Worm (Caenorhabditis elegans) whole organism, late embryonic: ENCODE results near the gene aex-2.
"Not testable (repeated sequence)": the region's sequence is repeated elsewhere in the genome, so short reads cannot be mapped to it uniquely, and the experiment has no call there.

Experiments used
- C08G9.2 ChIP-seq: sonication (generic microtip); optimal IDR thresholded peaks from 2 replicates; lab custom pipeline; 2016; ENCODE audit warnings: mild to moderate bottlenecking, missing genetic modification characterization, moderate library complexity, missing compliant biosample characterization
- C38D4.7 ChIP-seq: fragments of 200-800 bp; sonication (Bioruptor generic); optimal IDR thresholded peaks from 2 replicates; lab custom pipeline; 2018; ENCODE audit warnings: mild to moderate bottlenecking, missing genetic modification characterization, moderate library complexity, missing compliant biosample characterization
- F13H6.1 ChIP-seq: sonication (generic microtip); optimal IDR thresholded peaks from 2 replicates; lab custom pipeline; 2016; ENCODE audit warnings: missing genetic modification characterization, missing compliant biosample characterization
- Y22D7AL.16 ChIP-seq: sonication (generic microtip); optimal IDR thresholded peaks from 2 replicates; lab custom pipeline; 2016; ENCODE audit warnings: missing genetic modification characterization, missing compliant biosample characterization
- ceh-14 ChIP-seq: sonication (generic microtip); optimal IDR thresholded peaks from 2 replicates; lab custom pipeline; 2016; ENCODE audit warnings: missing genotype, missing genetic modification characterization, missing compliant biosample characterization
- ceh-19 ChIP-seq: fragments of 200-800 bp; sonication (Bioruptor generic); optimal IDR thresholded peaks from 2 replicates; lab custom pipeline; 2018; ENCODE audit warnings: mild to moderate bottlenecking, missing genetic modification characterization, missing compliant biosample characterization
- ceh-2 ChIP-seq: sonication (generic microtip); optimal IDR thresholded peaks from 2 replicates; lab custom pipeline; 2016; ENCODE audit warnings: missing genotype, missing genetic modification characterization, missing compliant biosample characterization
- ceh-22 ChIP-seq: sonication (generic microtip); optimal IDR thresholded peaks from 2 replicates; lab custom pipeline; 2017; ENCODE audit warnings: missing biosample characterization, missing genetic modification characterization
- ceh-30 ChIP-seq: fragments of 150-350 bp; optimal IDR thresholded peaks from 2 replicates; lab custom pipeline; 2014; ENCODE audit warnings: missing biosample characterization, missing genetic modification characterization
- ceh-34 ChIP-seq: sonication (generic microtip); optimal IDR thresholded peaks from 2 replicates; lab custom pipeline; 2016; ENCODE audit warnings: mild to moderate bottlenecking, missing genetic modification characterization, missing compliant biosample characterization
- ceh-45 ChIP-seq: fragments of 200-800 bp; sonication (Bioruptor generic); IDR thresholded peaks from 2 replicates; pipeline ENCODE4 v1.3.6; 2022; ENCODE audit warnings: missing genetic modification reagents, missing genetic modification characterization, missing compliant biosample characterization
- ceh-48 ChIP-seq: sonication (generic microtip); optimal IDR thresholded peaks from 2 replicates; lab custom pipeline; 2016; ENCODE audit warnings: missing genetic modification characterization, inconsistent platforms, missing compliant biosample characterization
- ceh-6 ChIP-seq: fragments of 200-800 bp; sonication (Bioruptor generic); optimal IDR thresholded peaks from 2 replicates; lab custom pipeline; 2018; ENCODE audit warnings: mild to moderate bottlenecking, missing genetic modification characterization, missing compliant biosample characterization
- che-1 ChIP-seq: sonication (generic microtip); optimal IDR thresholded peaks from 2 replicates; lab custom pipeline; 2016; ENCODE audit warnings: mild to moderate bottlenecking, missing genetic modification characterization, missing compliant biosample characterization
- dmd-4 ChIP-seq: sonication (generic microtip); optimal IDR thresholded peaks from 2 replicates; lab custom pipeline; 2016; ENCODE audit warnings: borderline replicate concordance, missing genetic modification characterization, missing compliant biosample characterization
- dve-1 ChIP-seq: sonication (generic microtip); optimal IDR thresholded peaks from 2 replicates; lab custom pipeline; 2017; ENCODE audit warnings: antibody characterized with exemption, mild to moderate bottlenecking, missing genetic modification characterization, missing compliant biosample characterization
- elt-2 ChIP-seq: sonication (generic microtip); optimal IDR thresholded peaks from 2 replicates; lab custom pipeline; 2016; ENCODE audit warnings: missing genetic modification reagents, missing genetic modification characterization, missing compliant biosample characterization
- elt-4 ChIP-seq: sonication (generic microtip); optimal IDR thresholded peaks from 2 replicates; lab custom pipeline; 2016; ENCODE audit warnings: missing genetic modification characterization, missing compliant biosample characterization
- ets-4 ChIP-seq: sonication (generic microtip); optimal IDR thresholded peaks from 2 replicates; lab custom pipeline; 2016; ENCODE audit warnings: missing genetic modification characterization, missing compliant biosample characterization
- fkh-10 ChIP-seq: fragments of 150-350 bp; optimal IDR thresholded peaks from 2 replicates; lab custom pipeline; 2014; ENCODE audit warnings: missing biosample characterization, missing genetic modification reagents, missing genetic modification characterization
- hlh-13 ChIP-seq: fragments of 200-800 bp; sonication (Bioruptor generic); optimal IDR thresholded peaks from 2 replicates; lab custom pipeline; 2018; ENCODE audit warnings: mild to moderate bottlenecking, missing genetic modification characterization, missing compliant biosample characterization
- hlh-15 ChIP-seq: sonication (generic microtip); optimal IDR thresholded peaks from 2 replicates; lab custom pipeline; 2016; ENCODE audit warnings: missing genetic modification characterization, missing compliant biosample characterization
- hlh-8 ChIP-seq: sonication (generic microtip); optimal IDR thresholded peaks from 2 replicates; lab custom pipeline; 2016; ENCODE audit warnings: missing genotype, missing genetic modification characterization, missing compliant biosample characterization
- lim-6 ChIP-seq: sonication (generic microtip); optimal IDR thresholded peaks from 2 replicates; lab custom pipeline; 2016; ENCODE audit warnings: missing genetic modification characterization, missing compliant biosample characterization
- lin-11 ChIP-seq: fragments of 200-800 bp; sonication (Bioruptor generic); optimal IDR thresholded peaks from 2 replicates; lab custom pipeline; 2018; ENCODE audit warnings: mild to moderate bottlenecking, missing genetic modification characterization, missing compliant biosample characterization
- nhr-11 ChIP-seq: fragments of 150-350 bp; optimal IDR thresholded peaks from 2 replicates; lab custom pipeline; 2014; ENCODE audit warnings: missing biosample characterization, missing genetic modification characterization
- npax-4 ChIP-seq: sonication (generic microtip); optimal IDR thresholded peaks from 2 replicates; lab custom pipeline; 2016; ENCODE audit warnings: missing genetic modification characterization, missing compliant biosample characterization
- odd-2 ChIP-seq: sonication (generic microtip); optimal IDR thresholded peaks from 2 replicates; lab custom pipeline; 2017; ENCODE audit warnings: antibody characterized with exemption, mild to moderate bottlenecking, missing genetic modification characterization, missing compliant biosample characterization
- pag-3 ChIP-seq: sonication (generic microtip); optimal IDR thresholded peaks from 2 replicates; lab custom pipeline; 2016; ENCODE audit warnings: missing compliant biosample characterization, missing genetic modification characterization, borderline replicate concordance
- pat-9 ChIP-seq: fragments of 200-800 bp; sonication (Bioruptor generic); optimal IDR thresholded peaks from 2 replicates; lab custom pipeline; 2018; ENCODE audit warnings: mild to moderate bottlenecking, missing genetic modification characterization, moderate library complexity, missing compliant biosample characterization
- pax-1 ChIP-seq: fragments of 150-350 bp; optimal IDR thresholded peaks from 2 replicates; lab custom pipeline; 2014; ENCODE audit warnings: missing biosample characterization, missing genetic modification characterization
- pha-2 ChIP-seq: sonication (generic microtip); optimal IDR thresholded peaks from 2 replicates; lab custom pipeline; 2017; ENCODE audit warnings: mild to moderate bottlenecking, missing genetic modification characterization, missing compliant biosample characterization
- pha-4 ChIP-seq: fragments of 150-350 bp; optimal IDR thresholded peaks from 2 replicates; lab custom pipeline; 2018; ENCODE audit warnings: missing biosample characterization, missing genetic modification reagents, missing genetic modification characterization
- pqm-1 ChIP-seq: sonication (generic microtip); optimal IDR thresholded peaks from 2 replicates; lab custom pipeline; 2016; ENCODE audit warnings: missing genetic modification characterization, missing compliant biosample characterization
- pros-1 ChIP-seq: fragments of 150-350 bp; optimal IDR thresholded peaks from 2 replicates; lab custom pipeline; 2014; ENCODE audit warnings: missing biosample characterization, missing genetic modification reagents, missing genetic modification characterization
- ref-2 ChIP-seq: sonication (generic microtip); optimal IDR thresholded peaks from 2 replicates; lab custom pipeline; 2016; ENCODE audit warnings: missing genetic modification characterization, missing compliant biosample characterization
- sdc-2 ChIP-seq: sonication (generic microtip); optimal IDR thresholded peaks from 2 replicates; lab custom pipeline; 2016; ENCODE audit warnings: missing genotype, missing genetic modification characterization, missing compliant biosample characterization
- sox-2 ChIP-seq: fragments of 200-800 bp; sonication (Bioruptor generic); IDR thresholded peaks from 2 replicates; pipeline ENCODE4 v1.3.6; 2022; ENCODE audit warnings: missing genetic modification reagents, missing genetic modification characterization, missing compliant biosample characterization
- sox-4 ChIP-seq: sonication (generic microtip); optimal IDR thresholded peaks from 2 replicates; lab custom pipeline; 2017; ENCODE audit warnings: mild to moderate bottlenecking, missing genetic modification characterization, inconsistent platforms, missing compliant biosample characterization
- tbx-2 ChIP-seq: sonication (generic microtip); optimal IDR thresholded peaks from 2 replicates; lab custom pipeline; 2016; ENCODE audit warnings: missing genetic modification characterization, missing compliant biosample characterization
- tbx-7 ChIP-seq: sonication (generic microtip); optimal IDR thresholded peaks from 2 replicates; lab custom pipeline; 2016; ENCODE audit warnings: missing genotype, missing genetic modification characterization, missing compliant biosample characterization
- ttx-3 ChIP-seq: sonication (generic microtip); optimal IDR thresholded peaks from 2 replicates; lab custom pipeline; 2016; ENCODE audit warnings: missing genetic modification reagents, missing genetic modification characterization, missing compliant biosample characterization
- unc-3 ChIP-seq, 2 experiments: fragments of 200-800 bp in 1 of 2; sonication (Bioruptor generic) in 1 of 2; sonication (generic microtip) in 1 of 2; conservative IDR thresholded peaks in 1 of 2; optimal IDR thresholded peaks in 1 of 2; 2 replicates each; pipeline versions ENCODE4 v1.3.6 to Lab custom; 2016 to 2022; ENCODE audit warnings: missing compliant biosample characterization in 2 of 2, missing genetic modification characterization in 2 of 2, missing genetic modification reagents in 1 of 2
- ztf-16 ChIP-seq: sonication (generic microtip); optimal IDR thresholded peaks from 2 replicates; lab custom pipeline; 2017; ENCODE audit warnings: missing genetic modification characterization, missing compliant biosample characterization

Gene aex-2

DNA sequence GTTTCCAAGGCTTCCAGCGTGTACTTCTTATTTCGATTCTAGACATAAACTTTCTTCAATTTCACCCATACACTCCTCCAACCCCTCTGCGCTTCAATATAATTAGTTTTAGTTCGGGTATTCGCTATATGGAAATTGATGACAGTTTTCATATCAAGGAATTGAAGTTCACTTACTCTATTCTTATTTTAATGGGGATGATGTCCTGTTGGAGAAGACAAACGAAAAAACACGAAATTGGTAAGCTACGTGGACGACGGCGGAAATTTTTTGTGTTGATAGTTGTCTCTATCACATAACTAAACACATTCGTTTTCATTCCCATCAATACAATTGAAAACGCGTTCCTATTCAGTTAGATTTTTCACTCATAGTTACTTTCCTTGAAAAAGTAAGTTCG is 17.5 kb downstream of the aex-2 start, which contains the start of gene F34H10.5:
F34H10.5 (plus strand) TSS at position 301 of the 400 bp plus-strand sequence.
- TF ChIP-seq pqm-1 (tag; lab: Kevin White, UChicago) (no peak), pag-3 (tag; lab: Kevin White, UChicago) (no peak), C38D4.7 (GFP tag; lab: Kevin White, UChicago) (no peak), ceh-22 (no peak), lim-6 (tag; lab: Kevin White, UChicago) (no peak), hlh-15 (tag; lab: Kevin White, UChicago) (no peak), hlh-8 (tag; lab: Kevin White, UChicago) (no peak), ceh-48 (no peak), unc-3 (GFP tag; conservative IDR thresholded peaks at IDR 0.05; lab: Robert Waterston, UW) (no peak), unc-3 (tag; optimal IDR thresholded peaks at IDR 0.05; lab: Kevin White, UChicago) (no peak), fkh-10 (no peak), ceh-6 (GFP tag; lab: Kevin White, UChicago) (no peak), ceh-34 (tag; lab: Kevin White, UChicago) (no peak), C08G9.2 (no peak), sox-2 (GFP tag; lab: Robert Waterston, UW) (no peak), pat-9 (tag; lab: Kevin White, UChicago) (no peak), tbx-2 (tag; lab: Kevin White, UChicago) (no peak), lin-11 (tag; lab: Kevin White, UChicago) (no peak), odd-2 (tag; lab: Kevin White, UChicago) (no peak)
- TF ChIP-seq, all 69 proteins: peak for 0

DNA sequence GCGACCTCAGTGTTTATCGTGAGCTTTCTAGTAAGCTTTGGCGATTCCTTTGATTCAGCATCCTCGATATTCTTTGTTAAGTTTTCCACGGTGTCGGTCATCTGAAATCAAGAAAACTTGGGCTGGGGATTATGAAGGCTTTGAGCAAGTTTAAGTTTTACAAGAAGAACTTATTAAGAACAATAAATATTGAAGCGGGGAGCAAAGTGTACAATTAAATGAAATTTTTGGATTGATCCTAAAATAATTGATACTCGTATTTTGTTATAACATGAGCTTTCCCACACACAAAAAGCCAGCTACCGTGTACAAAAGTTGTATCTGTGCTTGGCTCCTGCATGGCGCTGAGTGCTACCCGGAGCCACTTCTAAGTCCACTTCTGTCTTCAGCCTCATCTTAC is 18.0 kb downstream of the aex-2 start, which contains the start of gene F34H10.3:
F34H10.3 (minus strand) TSS at position 101 of the 400 bp plus-strand sequence.
- TF ChIP-seq npax-4 (no peak), sdc-2 (tag; lab: Kevin White, UChicago) (no peak), nhr-11 (tag; lab: Kevin White, UChicago) (no peak), pha-2 (no peak), ceh-34 (tag; lab: Kevin White, UChicago) (no peak), ztf-16 (tag; lab: Kevin White, UChicago) (no peak), pros-1 (tag; lab: Kevin White, UChicago) (no peak), che-1 (tag; lab: Kevin White, UChicago) (no peak), unc-3 (GFP tag; conservative IDR thresholded peaks at IDR 0.05; lab: Robert Waterston, UW) (no peak), unc-3 (tag; optimal IDR thresholded peaks at IDR 0.05; lab: Kevin White, UChicago) (no peak), ceh-22 (no peak), ref-2 (tag; lab: Kevin White, UChicago) (no peak), ceh-30 (tag; lab: Kevin White, UChicago) (no peak), tbx-7 (tag; lab: Kevin White, UChicago) (no peak)

DNA sequence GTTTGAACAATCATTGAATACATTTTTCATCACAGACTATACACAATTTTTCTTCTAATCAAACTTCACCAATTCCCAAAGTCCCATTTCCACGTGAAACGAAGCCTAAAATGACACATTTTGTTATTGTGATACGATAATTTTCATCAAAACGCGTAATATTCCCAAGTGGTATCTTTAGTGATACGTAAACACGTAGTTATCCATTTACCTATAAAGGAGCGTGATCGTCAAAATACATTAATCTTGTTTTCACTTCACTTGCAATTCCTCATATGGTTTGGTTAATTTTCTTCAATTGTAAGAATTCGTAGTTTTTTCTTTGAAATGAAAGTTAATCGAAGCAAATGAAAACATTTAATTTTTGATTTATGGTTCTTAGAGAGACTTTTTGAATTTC is 23.4 kb downstream of the aex-2 start:
- TF ChIP-seq unc-3 (GFP tag; conservative IDR thresholded peaks at IDR 0.05; lab: Robert Waterston, UW) = no peak
- TF ChIP-seq unc-3 (tag; optimal IDR thresholded peaks at IDR 0.05; lab: Kevin White, UChicago) = no peak
- TF ChIP-seq pqm-1 (tag; lab: Kevin White, UChicago) = no peak
- no peak for TF ChIP-seq dmd-4 (tag; lab: Kevin White, UChicago)
- TF ChIP-seq elt-4 (tag; lab: Kevin White, UChicago) = no peak
- no peak for TF ChIP-seq fkh-10

DNA sequence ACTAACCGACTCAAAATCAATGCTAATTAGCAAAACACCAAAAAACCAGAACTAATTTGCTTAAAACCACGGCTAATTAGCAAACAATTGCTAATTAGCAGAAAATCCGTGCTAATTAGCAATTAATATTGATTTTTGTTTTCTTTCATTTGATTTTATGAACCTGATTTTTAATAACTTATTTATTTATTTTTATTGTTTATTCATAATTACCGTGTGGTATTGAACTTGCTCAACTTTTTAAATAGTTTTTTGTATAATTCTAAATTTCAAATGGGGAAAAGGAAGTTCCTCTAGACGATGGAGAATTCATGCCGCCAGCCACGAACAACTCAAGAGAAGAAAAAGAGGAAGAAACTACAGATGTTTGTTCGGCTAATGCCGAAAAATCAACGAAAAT is 27.1 kb downstream of the aex-2 start, which contains the start of gene F34H10.1:
F34H10.1 (plus strand) TSS at position 301 of the 400 bp plus-strand sequence.
- not testable (repeated sequence) for TF ChIP-seq ttx-3, F13H6.1, ceh-14 (tag; lab: Kevin White, UChicago)

DNA sequence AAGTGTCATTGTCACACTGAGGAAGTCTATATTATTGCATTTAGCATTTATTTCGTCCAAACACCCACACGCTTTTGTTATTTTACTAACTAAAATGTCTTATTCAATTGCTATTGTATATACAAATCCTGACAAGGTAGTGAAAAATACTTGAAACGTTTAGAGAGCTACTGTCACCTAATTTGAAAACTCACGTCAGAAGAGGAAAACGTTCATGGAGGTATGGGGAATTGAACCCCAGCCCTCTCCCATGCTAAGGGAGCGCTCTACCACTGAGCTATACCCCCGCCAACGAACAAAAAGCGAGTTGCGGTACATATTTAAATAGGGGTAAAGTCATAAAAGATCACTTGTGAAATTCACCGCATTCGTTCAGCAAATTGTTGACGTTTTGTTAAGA is 30.3 kb downstream of the aex-2 start:
- TF ChIP-seq ceh-19 (peak; percentile 13), Y22D7AL.16 (tag; lab: Kevin White, UChicago) (peak; percentile 61), ets-4 (no peak), che-1 (tag; lab: Kevin White, UChicago) (peak; percentile 49), pha-2 (no peak), hlh-13 (GFP tag; lab: Kevin White, UChicago) (no peak), pha-4 (tag; lab: Kevin White, UChicago) (no peak), ceh-45 (GFP tag; lab: Robert Waterston, UW) (no peak), sox-4 (tag; lab: Kevin White, UChicago) (peak; percentile 16), dve-1 (tag; lab: Kevin White, UChicago) (no peak), pax-1 (no peak), hlh-15 (tag; lab: Kevin White, UChicago) (peak; percentile 19), ttx-3 (tag; lab: Kevin White, UChicago) (peak; percentile 31), ceh-48 (peak; percentile 4), ceh-2 (tag; lab: Kevin White, UChicago) (no peak), elt-2 (peak; percentile 54)
